Fruit fly (Drosophila melanogaster): ENCODE data around the gene CG13875.

dm6 chr3L:160446-161094, 19.2 kb upstream of the CG13875 start:
- TF ChIP-seq CTCF (optimal IDR thresholded peaks at IDR 0.05) = no peak
- TF ChIP-seq CG8478 (optimal IDR thresholded peaks at IDR 0.05) = no peak
